Worm (Caenorhabditis elegans): ENCODE results near the gene sax-1.

Gene sax-1

ce11 chrX:3673584-3674108 is 23.7 kb upstream of the sax-1 start, which contains the start of gene ceh-63:
TSS of gene ceh-63 (minus strand) at chrX:3674058.
- TF ChIP-seq pha-4 (tag; optimal IDR thresholded peaks at IDR 0.05) (no peak), drap-1 (GFP tag; optimal IDR thresholded peaks at IDR 0.05) (no peak), nhr-76 (tag; optimal IDR thresholded peaks at IDR 0.05) (no peak), sem-2 (GFP tag; optimal IDR thresholded peaks at IDR 0.05) (no peak), unc-120 (tag; optimal IDR thresholded peaks at IDR 0.05; ENCODE audit: poor library complexity, severe bottlenecking) (no peak), flh-1 (GFP tag; optimal IDR thresholded peaks at IDR 0.05) (no peak), nhr-28 (tag; optimal IDR thresholded peaks at IDR 0.05) (no peak), lsy-2 (tag; optimal IDR thresholded peaks at IDR 0.05) (no peak), unc-62 (GFP tag; optimal IDR thresholded peaks at IDR 0.05) (no peak), M03D4.4 (tag; optimal IDR thresholded peaks at IDR 0.05) (no peak), ham-2 (GFP tag; optimal IDR thresholded peaks at IDR 0.05) (no peak), zip-8 (tag; optimal IDR thresholded peaks at IDR 0.05) (no peak)

DNA sequence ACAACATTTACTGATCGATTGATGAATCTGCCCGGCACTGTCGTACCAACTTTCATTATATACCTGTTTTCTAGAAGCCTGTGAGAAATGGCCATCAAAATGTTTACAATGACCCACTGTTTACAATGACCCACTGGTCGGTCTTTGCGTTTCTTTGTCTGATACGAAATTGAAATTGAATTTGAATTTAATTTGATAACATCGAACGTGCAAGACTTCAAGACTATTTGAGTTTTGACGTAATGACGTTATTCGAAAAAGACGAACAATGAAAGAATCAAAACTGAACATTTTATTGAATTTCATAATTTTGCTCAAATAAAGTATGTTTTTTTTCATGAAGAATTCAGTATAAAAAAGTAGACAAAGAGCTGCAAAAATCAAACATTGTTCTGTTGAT is 22.0 kb upstream of the sax-1 start, which contains the start of gene C02F12.5:
Gene C02F12.5 (minus strand): TSS at position 101 of the 400 bp plus-strand sequence.
- TF ChIP-seq lin-32 (GFP tag; optimal IDR thresholded peaks at IDR 0.05): no peak
- no peak for TF ChIP-seq sptf-1 (tag; optimal IDR thresholded peaks at IDR 0.05)
- no peak for TF ChIP-seq zip-8 (tag; optimal IDR thresholded peaks at IDR 0.05)
- no peak for TF ChIP-seq blmp-1 (tag; optimal IDR thresholded peaks at IDR 0.05)
- TF ChIP-seq elt-3 (tag; optimal IDR thresholded peaks at IDR 0.05): no peak
- TF ChIP-seq drap-1 (GFP tag; optimal IDR thresholded peaks at IDR 0.05): no peak
- TF ChIP-seq snpc-4 (tag; optimal IDR thresholded peaks at IDR 0.05): no peak
- no peak for TF ChIP-seq lin-13 (tag; optimal IDR thresholded peaks at IDR 0.05)
- TF ChIP-seq nhr-28 (tag; optimal IDR thresholded peaks at IDR 0.05): no peak
- TF ChIP-seq ces-1 (GFP tag; optimal IDR thresholded peaks at IDR 0.05): no peak
- no peak for TF ChIP-seq ham-2 (GFP tag; optimal IDR thresholded peaks at IDR 0.05)
- no peak for TF ChIP-seq nhr-12 (tag; optimal IDR thresholded peaks at IDR 0.05)
- TF ChIP-seq ceh-43 (GFP tag; optimal IDR thresholded peaks at IDR 0.05): no peak
- TF ChIP-seq unc-62 (GFP tag; optimal IDR thresholded peaks at IDR 0.05): no peak
- TF ChIP-seq lsy-2 (tag; optimal IDR thresholded peaks at IDR 0.05): no peak

DNA sequence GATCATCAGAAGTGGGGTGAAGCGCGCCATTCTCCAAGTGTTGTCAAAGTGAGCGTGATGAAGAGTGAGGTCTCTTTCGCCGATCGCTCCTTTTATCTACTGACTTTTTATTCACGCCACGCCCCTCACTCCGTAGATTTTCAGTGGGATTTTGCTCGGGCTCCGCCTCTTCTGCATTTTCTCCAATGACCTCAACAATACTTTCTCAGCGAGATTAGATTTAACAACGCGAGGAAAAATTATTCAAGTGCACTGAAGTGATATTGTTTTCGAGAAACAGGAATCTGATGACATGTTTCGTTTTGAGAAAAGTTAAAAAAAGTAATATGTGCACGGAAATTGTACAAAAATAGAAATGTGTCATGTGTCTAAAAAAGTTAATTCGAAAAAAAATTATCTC is 18.9 kb upstream of the sax-1 start, which contains the start of gene snet-1:
Gene snet-1 (minus strand): TSS at position 101 of the 400 bp plus-strand sequence.
- TF ChIP-seq drap-1 (GFP tag; optimal IDR thresholded peaks at IDR 0.05): no peak
- no peak for TF ChIP-seq lin-13 (tag; optimal IDR thresholded peaks at IDR 0.05)
- TF ChIP-seq elt-1 (tag; optimal IDR thresholded peaks at IDR 0.05; ENCODE audit: borderline replicate concordance, insufficient read depth): no peak
- TF ChIP-seq nhr-76 (tag; optimal IDR thresholded peaks at IDR 0.05): no peak
- TF ChIP-seq lin-32 (GFP tag; optimal IDR thresholded peaks at IDR 0.05): no peak
- TF ChIP-seq ham-2 (GFP tag; optimal IDR thresholded peaks at IDR 0.05): no peak
- TF ChIP-seq unc-120 (tag; optimal IDR thresholded peaks at IDR 0.05; ENCODE audit: poor library complexity, severe bottlenecking): no peak
- TF ChIP-seq nhr-2 (tag; optimal IDR thresholded peaks at IDR 0.05): no peak
- no peak for TF ChIP-seq zip-8 (tag; optimal IDR thresholded peaks at IDR 0.05)

- no peak for TF ChIP-seq mab-5 (tag; optimal IDR thresholded peaks at IDR 0.05)
- TF ChIP-seq unc-120 (tag; optimal IDR thresholded peaks at IDR 0.05; ENCODE audit: poor library complexity, severe bottlenecking): no peak
- TF ChIP-seq lin-13 (tag; optimal IDR thresholded peaks at IDR 0.05): no peak
- no peak for TF ChIP-seq snpc-4 (tag; optimal IDR thresholded peaks at IDR 0.05)
- TF ChIP-seq blmp-1 (tag; optimal IDR thresholded peaks at IDR 0.05): no peak
Measured at ce11 chrX:3659192-3659591, 9.2 kb upstream of the sax-1 start, which contains the start of gene R11G1.1. TSS of gene R11G1.1 (plus strand) at chrX:3659492.

DNA sequence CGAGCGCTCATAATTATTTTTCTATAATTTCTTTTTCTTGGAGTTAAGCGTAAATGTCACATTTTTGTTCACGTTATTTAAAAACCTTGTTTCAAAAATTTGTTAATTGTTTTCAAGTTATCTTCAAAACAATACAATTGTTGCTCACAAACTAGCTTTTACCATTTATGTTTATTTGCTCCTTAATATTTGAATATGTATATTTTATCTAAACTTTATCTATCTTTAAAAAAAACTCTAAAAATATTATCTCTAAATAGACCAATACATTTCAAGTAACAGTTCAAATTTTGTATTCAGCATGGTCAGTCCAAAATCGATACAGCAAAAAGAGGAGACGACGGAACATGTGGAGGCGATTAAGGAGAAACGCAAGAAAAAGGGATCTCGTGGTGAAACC is 6.0 kb upstream of the sax-1 start, which contains the start of gene R11G1.7:
Gene R11G1.7 (plus strand): TSS at position 301 of the 400 bp plus-strand sequence.
- TF ChIP-seq ceh-39 (tag; optimal IDR thresholded peaks at IDR 0.05) (no peak), nhr-12 (tag; optimal IDR thresholded peaks at IDR 0.05) (no peak), nhr-28 (tag; optimal IDR thresholded peaks at IDR 0.05) (no peak), tbx-8 (GFP tag; optimal IDR thresholded peaks at IDR 0.05) (no peak), mep-1 (tag; optimal IDR thresholded peaks at IDR 0.05) (no peak), hlh-1 (tag; optimal IDR thresholded peaks at IDR 0.05) (no peak), lin-32 (GFP tag; optimal IDR thresholded peaks at IDR 0.05) (no peak)

ce11 chrX:3654623-3655022 is 4.7 kb upstream of the sax-1 start, which contains the start of gene R11G1.11:
TSS of gene R11G1.11 (plus strand) at chrX:3654923.
- TF ChIP-seq tbx-8 (GFP tag; optimal IDR thresholded peaks at IDR 0.05) (no peak), nhr-28 (tag; optimal IDR thresholded peaks at IDR 0.05) (no peak), ham-2 (GFP tag; optimal IDR thresholded peaks at IDR 0.05) (no peak), elt-3 (tag; optimal IDR thresholded peaks at IDR 0.05) (peak; percentile 0), sptf-1 (tag; optimal IDR thresholded peaks at IDR 0.05) (no peak), unc-62 (GFP tag; optimal IDR thresholded peaks at IDR 0.05) (no peak), ceh-43 (GFP tag; optimal IDR thresholded peaks at IDR 0.05) (no peak)

Measured in whole organism, mixed stage, embryonic.